Worm (Caenorhabditis elegans) whole organism, L2 larva: ENCODE results near the gene lec-7.

Source experiments
- lsy-2 ChIP-seq, 2 experiments: fragments of 150-350 bp in 1 of 2; sonication (generic microtip) in 1 of 2; optimal IDR thresholded peaks; 2 replicates each; lab custom pipeline; 2014 to 2017; ENCODE audit warnings: missing biosample characterization in 2 of 2, missing genetic modification characterization in 2 of 2
- mdl-1 ChIP-seq, 2 experiments: fragments of 150-350 bp in 1 of 2; sonication (generic microtip) in 1 of 2; optimal IDR thresholded peaks; 2 replicates each; lab custom pipeline; 2017; ENCODE audit warnings: missing biosample characterization in 2 of 2, missing genetic modification characterization in 2 of 2
- nhr-10 ChIP-seq: sonication (generic microtip); optimal IDR thresholded peaks from 2 replicates; lab custom pipeline; 2017; ENCODE audit warnings: missing biosample characterization, missing genetic modification characterization
- nhr-237 ChIP-seq: fragments of 150-350 bp; optimal IDR thresholded peaks from 2 replicates; lab custom pipeline; 2014; ENCODE audit warnings: missing biosample characterization, missing genetic modification characterization
- nhr-25 ChIP-seq: fragments of 150-350 bp; sonication (generic microtip); optimal IDR thresholded peaks from 3 replicates; lab custom pipeline; 2014; ENCODE audit warnings: missing biosample characterization, missing genetic modification characterization
- unc-39 ChIP-seq: fragments of 150-350 bp; optimal IDR thresholded peaks from 2 replicates; lab custom pipeline; 2014; ENCODE audit warnings: missing biosample characterization, missing genetic modification characterization
- ztf-4 ChIP-seq: fragments of 150-350 bp; optimal IDR thresholded peaks from 2 replicates; lab custom pipeline; 2014; ENCODE audit warnings: missing biosample characterization, missing genetic modification characterization

DNA sequence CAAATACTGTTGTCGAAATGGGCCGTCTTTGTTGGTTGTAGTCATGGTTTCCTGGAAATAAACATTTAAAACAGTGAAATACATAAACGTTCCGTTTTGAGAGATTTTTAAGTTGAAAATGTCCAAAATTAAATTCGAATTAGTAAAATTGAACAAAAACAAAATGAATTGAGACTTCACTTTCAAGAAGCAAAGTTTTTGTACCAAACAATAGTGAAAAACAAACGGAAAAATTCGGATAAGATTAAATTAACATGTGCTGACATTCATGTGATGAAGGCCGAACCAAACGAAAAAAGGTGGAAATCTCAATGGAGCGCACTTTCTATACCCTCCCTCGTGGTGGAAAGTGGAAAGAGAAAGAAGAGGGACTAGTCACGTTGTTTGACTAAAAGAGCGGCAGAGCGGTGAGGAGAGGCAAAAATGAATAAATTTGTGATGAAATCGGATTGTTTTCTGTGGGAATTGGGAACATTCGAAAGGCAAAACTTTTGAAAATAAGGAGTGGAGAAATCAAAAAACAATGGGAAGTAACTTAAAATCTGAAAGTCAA is 13.8 kb upstream of the lec-7 start, which contains the start of gene ipla-2:
- TF ChIP-seq nhr-25 (tag; lab: Kevin White, UChicago) (peak; percentile 58), ztf-4 (tag; lab: Kevin White, UChicago) (peak; percentile 26), nhr-10 (no peak), lsy-2 (tag; optimal IDR thresholded peaks at IDR 0.05; lab: Kevin White, UChicago) (peak; percentile 24 to 79), unc-39 (tag; lab: Kevin White, UChicago) (no peak), nhr-237 (no peak), mdl-1 (tag; optimal IDR thresholded peaks at IDR 0.05; lab: Kevin White, UChicago) (peak; percentile 21 to 92)
